Fruit fly (Drosophila melanogaster) whole organism, pupa: ENCODE results near the gene CG8677.

Experiments
- CG10348 ChIP-seq: fragments of 200-800 bp; sonication (Bioruptor generic); IDR thresholded peaks from 2 replicates; pipeline ENCODE4 v1.3.6; 2022; ENCODE audit warnings: missing biosample characterization, missing genetic modification characterization
- CG12605 ChIP-seq: fragments of 200-800 bp; sonication (Bioruptor generic); IDR thresholded peaks from 2 replicates; pipeline ENCODE4 v1.3.6; 2022; ENCODE audit warnings: missing biosample characterization, missing genetic modification characterization
- CG13204 ChIP-seq: fragments of 200-800 bp; sonication (Bioruptor generic); optimal IDR thresholded peaks from 2 replicates; lab custom pipeline; 2018; ENCODE audit warnings: missing biosample characterization, mild to moderate bottlenecking, missing genetic modification characterization, moderate library complexity
- CG14655 ChIP-seq: fragments of 200-800 bp; sonication (Bioruptor generic); optimal IDR thresholded peaks from 3 replicates; lab custom pipeline; 2017; ENCODE audit warnings: mild to moderate bottlenecking, missing biosample characterization, missing genetic modification reagents, missing genetic modification characterization
- CG15710 ChIP-seq: fragments of 200-800 bp; sonication (Bioruptor generic); optimal IDR thresholded peaks from 2 replicates; lab custom pipeline; 2018; ENCODE audit warnings: missing biosample characterization, mild to moderate bottlenecking, missing genetic modification characterization, moderate library complexity
- CG17806 ChIP-seq: fragments of 200-800 bp; sonication (Bioruptor generic); optimal IDR thresholded peaks from 2 replicates; lab custom pipeline; 2018; ENCODE audit warnings: missing biosample characterization, mild to moderate bottlenecking, missing genetic modification characterization, moderate library complexity
- CG32121 ChIP-seq: fragments of 200-800 bp; sonication (Bioruptor generic); IDR thresholded peaks from 2 replicates; pipeline ENCODE4 v1.3.6; 2022; ENCODE audit warnings: missing biosample characterization, missing genetic modification characterization
- CG34367 ChIP-seq: fragments of 200-800 bp; sonication (Bioruptor generic); optimal IDR thresholded peaks from 2 replicates; lab custom pipeline; 2018; ENCODE audit warnings: missing biosample characterization, mild to moderate bottlenecking, missing genetic modification characterization
- CG4496 ChIP-seq: fragments of 200-800 bp; sonication (Bioruptor generic); IDR thresholded peaks from 3 replicates; pipeline ENCODE4 v1.3.6; 2022; ENCODE audit warnings: missing biosample characterization, missing genetic modification characterization
- CG8159 ChIP-seq: fragments of 200-800 bp; sonication (Bioruptor generic); optimal IDR thresholded peaks from 3 replicates; lab custom pipeline; 2018; ENCODE audit warnings: missing biosample characterization, mild to moderate bottlenecking, missing genetic modification characterization, moderate library complexity
- CG8301 ChIP-seq: fragments of 200-800 bp; sonication (Bioruptor generic); optimal IDR thresholded peaks from 2 replicates; lab custom pipeline; 2018; ENCODE audit warnings: missing biosample characterization, mild to moderate bottlenecking, missing genetic modification characterization
- CG9948 ChIP-seq: fragments of 200-800 bp; sonication (Bioruptor generic); optimal IDR thresholded peaks from 2 replicates; lab custom pipeline; 2018; ENCODE audit warnings: missing biosample characterization, mild to moderate bottlenecking, missing genetic modification characterization, moderate library complexity
- D1 ChIP-seq: fragments of 200-800 bp; sonication (Bioruptor generic); optimal IDR thresholded peaks from 2 replicates; lab custom pipeline; 2018; ENCODE audit warnings: missing biosample characterization, mild to moderate bottlenecking, missing genetic modification characterization, moderate library complexity
- EcR ChIP-seq: fragments of 200-800 bp; sonication (Bioruptor generic); optimal IDR thresholded peaks from 3 replicates; lab custom pipeline; 2019; ENCODE audit warnings: missing biosample characterization, missing genetic modification characterization, mild to moderate bottlenecking, moderate library complexity, missing genetic modification reagents
- Ets98B ChIP-seq: fragments of 200-800 bp; sonication (Bioruptor generic); IDR thresholded peaks from 2 replicates; pipeline ENCODE4 v1.3.6; 2022; ENCODE audit warnings: missing biosample characterization, missing genetic modification characterization
- Pif1A ChIP-seq: fragments of 200-800 bp; sonication (Bioruptor generic); optimal IDR thresholded peaks from 3 replicates; lab custom pipeline; 2016; ENCODE audit warnings: missing biosample characterization, missing genetic modification characterization
- Pif1B ChIP-seq: fragments of 200-800 bp; sonication (Bioruptor generic); optimal IDR thresholded peaks from 3 replicates; lab custom pipeline; 2016; ENCODE audit warnings: missing biosample characterization, missing genetic modification characterization
- Snoo ChIP-seq: fragments of 200-800 bp; sonication (Bioruptor generic); optimal IDR thresholded peaks from 3 replicates; lab custom pipeline; 2017; ENCODE audit warnings: missing biosample characterization, mild to moderate bottlenecking, missing genetic modification characterization, inconsistent platforms
- fd96Ca ChIP-seq: fragments of 200-800 bp; sonication (Bioruptor generic); IDR thresholded peaks from 3 replicates; pipeline ENCODE4 v1.3.6; 2022; ENCODE audit warnings: missing biosample characterization, missing genetic modification characterization
- gl ChIP-seq: fragments of 200-800 bp; sonication (Bioruptor generic); optimal IDR thresholded peaks from 2 replicates; lab custom pipeline; 2018; ENCODE audit warnings: missing biosample characterization, mild to moderate bottlenecking, missing genetic modification characterization
- rn ChIP-seq: fragments of 200-800 bp; sonication (Bioruptor generic); IDR thresholded peaks from 2 replicates; pipeline ENCODE4 v1.3.6; 2022; ENCODE audit warnings: missing biosample characterization, missing genetic modification characterization

Gene CG8677

DNA sequence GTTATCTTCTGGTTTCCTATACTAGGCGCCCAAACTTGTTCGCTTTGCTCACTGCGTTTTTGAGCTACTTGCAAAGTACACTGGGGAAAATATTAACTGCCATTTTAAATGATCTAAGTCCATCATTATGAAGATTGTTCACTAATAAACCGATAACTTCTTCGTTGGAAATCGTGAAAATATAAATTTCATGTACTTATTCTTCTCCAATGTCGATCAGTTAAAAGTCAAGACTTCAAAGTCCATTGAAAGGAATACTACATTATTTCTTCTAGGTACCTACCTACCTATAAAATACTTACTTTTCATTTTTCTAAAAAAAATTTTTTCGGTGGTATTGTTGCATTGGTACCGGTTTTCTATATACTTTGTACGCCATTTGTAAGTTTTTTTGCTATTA lies 25.6 kb downstream of the CG8677 start:
- TF ChIP-seq CG17806 (tag; lab: Kevin White, UChicago) (peak; percentile 15), Pif1A (peak; percentile 29), Pif1B (GFP tag; lab: Kevin White, UChicago) (no peak), CG4496 (GFP tag; lab: Robert Waterston, UW) (peak; percentile 63; the same call in 2 of the 3 replicates), Ets98B (GFP tag; lab: Robert Waterston, UW) (peak; percentile 48), CG10348 (GFP tag; lab: Robert Waterston, UW) (no peak), CG9948 (tag; lab: Kevin White, UChicago) (no peak), CG13204 (GFP tag; lab: Kevin White, UChicago) (no peak), CG8301 (tag; lab: Kevin White, UChicago) (peak; percentile 75), CG14655 (GFP tag; lab: Kevin White, UChicago) (peak; percentile 76), D1 (tag; lab: Kevin White, UChicago) (no peak), CG32121 (GFP tag; lab: Robert Waterston, UW) (peak; percentile 61; the same call in 1 of the 2 replicates), CG8159 (tag; lab: Kevin White, UChicago) (no peak)

DNA sequence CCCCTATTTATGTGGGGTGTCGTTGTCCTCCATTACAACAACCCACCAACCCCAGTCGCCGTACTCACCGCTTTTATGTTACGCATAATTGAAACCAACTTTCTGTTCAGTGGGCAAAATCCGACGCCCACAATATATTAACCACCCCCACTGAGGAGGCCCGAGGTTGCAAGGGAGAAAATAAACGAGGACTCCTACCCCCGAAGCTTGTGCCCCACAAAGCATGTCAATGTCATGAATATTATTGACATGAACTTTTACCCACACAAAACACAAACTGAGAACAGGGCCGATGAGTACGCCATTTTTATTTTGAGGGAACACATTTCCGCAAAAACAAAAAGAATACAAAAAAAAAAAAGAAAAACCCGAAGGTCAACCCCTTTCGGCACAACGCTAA lies 26.9 kb downstream of the CG8677 start:
- no peak for TF ChIP-seq EcR (GFP tag; lab: Kevin White, UChicago)
- no peak for TF ChIP-seq fd96Ca (GFP tag; lab: Robert Waterston, UW)
- TF ChIP-seq CG8159 (tag; lab: Kevin White, UChicago), result no peak
- no peak for TF ChIP-seq CG14655 (GFP tag; lab: Kevin White, UChicago)
- TF ChIP-seq CG9948 (tag; lab: Kevin White, UChicago), result no peak
- no peak for TF ChIP-seq Pif1A
- TF ChIP-seq Ets98B (GFP tag; lab: Robert Waterston, UW), result no peak
- TF ChIP-seq CG15710 (tag; lab: Kevin White, UChicago), result no peak
- TF ChIP-seq CG10348 (GFP tag; lab: Robert Waterston, UW), result no peak
- no peak for TF ChIP-seq gl (tag; lab: Kevin White, UChicago)

DNA sequence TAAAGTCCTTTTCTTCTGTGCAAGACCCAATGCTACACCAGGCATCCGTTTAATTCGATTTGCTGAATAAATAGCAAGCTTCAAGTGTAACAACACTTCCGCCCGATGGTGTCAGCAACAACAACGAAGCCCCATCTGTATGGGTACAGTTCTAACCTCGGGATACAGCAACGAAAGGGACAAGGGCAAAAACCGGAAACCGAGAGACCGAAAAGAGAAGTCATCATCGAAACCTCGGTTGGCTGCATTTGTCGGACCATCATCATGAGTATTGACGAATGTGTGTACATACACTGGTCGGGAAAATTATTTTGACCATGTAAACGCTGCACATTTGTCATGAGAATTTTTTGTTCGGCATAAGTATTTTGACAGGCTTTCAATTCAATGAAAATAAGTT lies 27.8 kb downstream of the CG8677 start:
- TF ChIP-seq Pif1B (GFP tag; lab: Kevin White, UChicago), result no peak
- no peak for TF ChIP-seq CG9948 (tag; lab: Kevin White, UChicago)
- TF ChIP-seq CG12605 (GFP tag; lab: Robert Waterston, UW), result no peak
- TF ChIP-seq, all 21 proteins: peak for 0

DNA sequence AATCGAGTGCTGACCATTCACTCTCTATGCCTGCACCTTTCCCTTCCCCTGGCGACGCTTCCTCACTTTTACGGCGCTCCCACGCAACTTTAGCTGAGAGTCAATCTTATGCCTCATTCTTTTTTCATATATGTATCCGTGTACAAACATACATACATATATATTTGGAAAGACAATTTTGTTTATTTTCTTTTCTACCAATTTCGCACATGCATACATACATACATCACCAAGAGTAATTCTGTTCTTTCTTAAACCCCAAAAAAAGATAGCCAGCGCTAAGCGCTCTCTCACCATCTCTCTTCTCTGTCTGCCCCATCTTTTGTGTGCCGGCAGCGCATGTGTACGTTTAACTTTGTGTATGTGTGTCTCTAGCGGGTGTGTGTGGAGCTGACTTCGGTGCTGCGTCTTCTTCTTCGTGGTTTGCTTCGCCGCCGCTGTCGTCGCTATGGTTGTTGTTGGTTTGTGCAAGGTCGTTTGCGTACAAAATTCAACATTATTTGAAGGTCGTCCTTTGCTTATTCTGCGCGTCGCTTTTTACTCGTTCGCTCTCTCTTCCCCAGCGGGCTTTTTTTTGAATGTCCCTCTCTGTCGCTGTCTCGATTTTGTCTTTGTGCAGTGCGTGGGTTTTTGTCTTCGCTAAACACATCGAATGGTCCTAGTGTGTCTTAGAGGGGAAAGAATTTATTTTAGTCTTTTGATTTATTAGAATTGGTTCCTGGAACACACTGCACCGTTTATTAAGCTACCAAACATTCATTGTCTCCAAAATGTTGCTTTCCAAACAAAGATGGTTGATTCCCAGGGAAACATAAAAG lies 29.6 kb downstream of the CG8677 start:
- TF ChIP-seq Ets98B (GFP tag; lab: Robert Waterston, UW) (no peak; the same call in 1 of the 2 replicates), CG8301 (tag; lab: Kevin White, UChicago) (peak; percentile 2), CG13204 (GFP tag; lab: Kevin White, UChicago) (peak; percentile 65), CG12605 (GFP tag; lab: Robert Waterston, UW) (peak; percentile 32), gl (tag; lab: Kevin White, UChicago) (peak; percentile 15), rn (GFP tag; lab: Robert Waterston, UW) (no peak), EcR (GFP tag; lab: Kevin White, UChicago) (peak; percentile 96), CG8159 (tag; lab: Kevin White, UChicago) (no peak), Pif1A (peak; percentile 31), CG14655 (GFP tag; lab: Kevin White, UChicago) (no peak), CG32121 (GFP tag; lab: Robert Waterston, UW) (peak; percentile 43; the same call in 1 of the 2 replicates), CG9948 (tag; lab: Kevin White, UChicago) (no peak), Snoo (tag; lab: Kevin White, UChicago) (peak; percentile 19)

DNA sequence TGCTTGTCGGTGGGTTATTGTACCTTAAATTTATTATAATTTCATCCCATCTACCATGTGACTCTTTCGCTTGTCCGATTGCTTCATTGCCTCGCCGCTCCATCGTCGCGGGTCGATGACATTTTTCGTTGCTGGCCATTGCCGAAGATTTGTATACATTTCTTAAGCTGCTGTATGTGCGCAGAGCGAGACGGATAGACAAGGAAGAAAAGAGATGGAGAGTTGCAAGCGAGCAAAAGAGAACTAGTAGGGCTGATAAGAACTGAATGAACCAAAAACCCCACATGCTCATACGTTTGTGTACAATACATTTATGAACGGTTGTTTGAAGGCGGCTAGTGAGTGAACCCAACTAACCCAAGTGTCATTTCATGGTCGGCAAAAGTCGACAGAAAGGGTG lies 30.6 kb downstream of the CG8677 start:
- TF ChIP-seq EcR (GFP tag; lab: Kevin White, UChicago) (peak; percentile 82), fd96Ca (GFP tag; lab: Robert Waterston, UW) (no peak)

DNA sequence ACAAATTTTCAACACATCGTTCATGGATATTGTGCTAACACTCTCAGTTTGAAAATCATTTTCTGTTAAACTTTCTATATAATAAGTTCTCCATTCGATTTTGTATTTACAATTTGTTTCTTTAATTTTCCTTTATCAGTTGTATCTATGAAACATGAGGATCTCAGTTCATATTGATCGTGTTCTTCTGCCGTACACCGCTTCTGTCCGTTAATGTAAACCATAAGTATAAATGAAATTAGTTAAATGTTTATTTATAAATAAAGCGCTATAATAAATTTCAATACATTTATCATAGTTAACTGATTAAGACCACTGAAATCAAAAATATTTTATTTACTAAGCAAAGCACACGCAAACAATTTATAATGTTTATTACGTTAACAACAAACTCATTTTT lies 37.9 kb downstream of the CG8677 start:
- TF ChIP-seq CG4496 (GFP tag; lab: Robert Waterston, UW) (no peak), rn (GFP tag; lab: Robert Waterston, UW) (no peak), Snoo (tag; lab: Kevin White, UChicago) (no peak), CG32121 (GFP tag; lab: Robert Waterston, UW) (no peak), fd96Ca (GFP tag; lab: Robert Waterston, UW) (no peak), CG9948 (tag; lab: Kevin White, UChicago) (no peak), D1 (tag; lab: Kevin White, UChicago) (no peak), EcR (GFP tag; lab: Kevin White, UChicago) (no peak), Pif1A (no peak), Pif1B (GFP tag; lab: Kevin White, UChicago) (no peak), CG17806 (tag; lab: Kevin White, UChicago) (no peak), CG15710 (tag; lab: Kevin White, UChicago) (no peak), CG34367 (tag; lab: Kevin White, UChicago) (no peak), gl (tag; lab: Kevin White, UChicago) (no peak), CG12605 (GFP tag; lab: Robert Waterston, UW) (no peak)
